Fruit fly (Drosophila melanogaster) whole organism, embryonic: ENCODE results near the gene CG15536.

Experiments
- Atf-2 ChIP-seq: fragments of 200-800 bp; sonication (Bioruptor generic); optimal IDR thresholded peaks from 2 replicates; lab custom pipeline; 2016; ENCODE audit warnings: missing biosample characterization, missing genetic modification characterization
- CG11093 ChIP-seq: fragments of 200-800 bp; sonication (Bioruptor generic); IDR thresholded peaks from 3 replicates; pipeline ENCODE4 v1.3.6; 2022; ENCODE audit warnings: missing biosample characterization, missing genetic modification characterization
- CG13123 ChIP-seq: fragments of 200-800 bp; sonication (Bioruptor generic); optimal IDR thresholded peaks from 2 replicates; lab custom pipeline; 2016; ENCODE audit warnings: missing biosample characterization, missing genetic modification characterization
- CG1603 ChIP-seq: fragments of 200-800 bp; sonication (Bioruptor generic); optimal IDR thresholded peaks from 2 replicates; lab custom pipeline; 2019; ENCODE audit warnings: missing biosample characterization, mild to moderate bottlenecking, missing genetic modification characterization, moderate library complexity
- CG2116 ChIP-seq: fragments of 200-800 bp; sonication (Bioruptor generic); optimal IDR thresholded peaks from 3 replicates; lab custom pipeline; 2018; ENCODE audit warnings: missing biosample characterization, mild to moderate bottlenecking, missing genetic modification characterization
- CG6854 ChIP-seq: fragments of 200-800 bp; sonication (Bioruptor generic); optimal IDR thresholded peaks from 3 replicates; lab custom pipeline; 2017; ENCODE audit warnings: missing biosample characterization, mild to moderate bottlenecking, missing genetic modification characterization
- Hr78 ChIP-seq, 2 experiments: fragments of 200-800 bp in 1 of 2; fragments of >200 bp in 1 of 2; sonication (Bioruptor generic) in 1 of 2; optimal IDR thresholded peaks; 2 replicates each; lab custom pipeline; 2017 to 2019; ENCODE audit warnings: missing biosample characterization in 2 of 2, missing genetic modification characterization in 2 of 2, mild to moderate bottlenecking in 1 of 2, moderate library complexity in 1 of 2
- NfI ChIP-seq: fragments of 200-800 bp; sonication (Bioruptor generic); optimal IDR thresholded peaks from 3 replicates; lab custom pipeline; 2018; ENCODE audit warnings: missing biosample characterization, mild to moderate bottlenecking, missing genetic modification characterization, moderate library complexity
- Rfx ChIP-seq: fragments of 200-800 bp; sonication (Bioruptor generic); IDR thresholded peaks from 2 replicates; pipeline ENCODE4 v1.3.6; 2022; ENCODE audit warnings: missing biosample characterization, missing genetic modification characterization
- fu2 ChIP-seq: fragments of 200-800 bp; sonication (Bioruptor generic); optimal IDR thresholded peaks from 2 replicates; lab custom pipeline; 2016; ENCODE audit warnings: missing biosample characterization, missing genetic modification characterization
- knrl ChIP-seq: fragments of 200-800 bp; sonication (Bioruptor generic); IDR thresholded peaks from 3 replicates; pipeline ENCODE4 v1.3.6; 2022; ENCODE audit warnings: missing biosample characterization, missing genetic modification characterization; ENCODE audit not compliant: partially characterized antibody
- psq ChIP-seq: fragments of 200-800 bp; sonication (Bioruptor generic); optimal IDR thresholded peaks from 2 replicates; lab custom pipeline; 2017; ENCODE audit warnings: missing biosample characterization, missing genetic modification characterization
- stwl ChIP-seq: fragments of 200-800 bp; sonication (Bioruptor generic); optimal IDR thresholded peaks from 3 replicates; lab custom pipeline; 2018; ENCODE audit warnings: missing biosample characterization, mild to moderate bottlenecking, missing genetic modification characterization, moderate library complexity

- TF ChIP-seq CG11093 (no peak), NfI (GFP tag; lab: Kevin White, UChicago) (no peak), CG2116 (no peak), CG13123 (GFP tag; lab: Kevin White, UChicago) (no peak), CG6854 (GFP tag; lab: Kevin White, UChicago) (no peak), Atf-2 (GFP tag; lab: Kevin White, UChicago) (no peak), psq (GFP tag; lab: Kevin White, UChicago) (no peak), Hr78 (GFP tag; optimal IDR thresholded peaks at IDR 0.05; lab: Kevin White, UChicago) (no peak), fu2 (no peak), Rfx (peak; percentile 46; the same call in 1 of the 2 replicates), knrl (GFP tag; lab: Robert Waterston, UW) (no peak), CG1603 (tag; lab: Kevin White, UChicago) (peak; percentile 39), stwl (tag; lab: Kevin White, UChicago) (no peak)
Measured at dm6 chr3R:30461608-30462243, 36.8 kb upstream of the CG15536 start.
